Fruit fly (Drosophila melanogaster): ENCODE results near the gene Ir68a.

Ir68a gene

dm6 chr3L:11260737-11261455, 24.9 kb upstream of the Ir68a start (continued):
- TF ChIP-seq Bdp1 (GFP tag; optimal IDR thresholded peaks at IDR 0.05) (no peak), CG14050 (GFP tag; IDR thresholded peaks at IDR 0.05) (peak; percentile 70), CG3065 (GFP tag; optimal IDR thresholded peaks at IDR 0.05) (no peak), Gsc (GFP tag; IDR thresholded peaks at IDR 0.05) (no peak), sens (GFP tag) (peak; percentile 86), CG13296 (GFP tag; optimal IDR thresholded peaks at IDR 0.05) (no peak), CG18011 (GFP tag; optimal IDR thresholded peaks at IDR 0.05) (no peak), nau (GFP tag; optimal IDR thresholded peaks at IDR 0.05) (no peak), CG7987 (GFP tag; optimal IDR thresholded peaks at IDR 0.05) (no peak), HHEX (GFP tag; optimal IDR thresholded peaks at IDR 0.05) (peak; percentile 13), lab (GFP tag; optimal IDR thresholded peaks at IDR 0.05) (peak; percentile 72), CG10267 (tag; optimal IDR thresholded peaks at IDR 0.05) (peak; percentile 35), CG2875 (GFP tag; optimal IDR thresholded peaks at IDR 0.05) (no peak), CG12659 (GFP tag; optimal IDR thresholded peaks at IDR 0.05) (no peak), hbn (GFP tag; IDR thresholded peaks at IDR 0.05; ENCODE audit: partially characterized antibody) (no peak), gsb-n (tag; optimal IDR thresholded peaks at IDR 0.05) (peak; percentile 50), CTCF (GFP tag; optimal IDR thresholded peaks at IDR 0.05) (no peak), HmgZ (tag; optimal IDR thresholded peaks at IDR 0.05) (peak; percentile 19), Ssrp (tag; optimal IDR thresholded peaks at IDR 0.05) (peak; percentile 71), CG17361 (GFP tag; IDR thresholded peaks at IDR 0.05) (no peak), HLH54F (GFP tag; optimal IDR thresholded peaks at IDR 0.05) (no peak), TFAM (GFP tag; optimal IDR thresholded peaks at IDR 0.05) (no peak), CG7271 (tag; optimal IDR thresholded peaks at IDR 0.05) (peak; percentile 71), CG14014 (GFP tag; IDR thresholded peaks at IDR 0.05) (peak; percentile 75; the same call in 1 of the 2 replicates), Rx (GFP tag; IDR thresholded peaks at IDR 0.05) (peak; percentile 63), gt (GFP tag; IDR thresholded peaks at IDR 0.05) (0 out of 2 replicates have a peak, but pooled peaks have one; percentile 12), zfh1 (GFP tag; IDR thresholded peaks at IDR 0.05) (peak; percentile 75; the same call in 2 of the 3 replicates), Atf6 (GFP tag; IDR thresholded peaks at IDR 0.05) (peak; percentile 79), MTF-1 (GFP tag; optimal IDR thresholded peaks at IDR 0.05; ENCODE audit: borderline replicate concordance) (no peak), fd102C (GFP tag; optimal IDR thresholded peaks at IDR 0.05) (peak; percentile 83), CG30020 (tag; optimal IDR thresholded peaks at IDR 0.05) (no peak), pfk (GFP tag; optimal IDR thresholded peaks at IDR 0.05) (no peak), toy (GFP tag; IDR thresholded peaks at IDR 0.05) (no peak), esg (GFP tag; conservative IDR thresholded peaks at IDR 0.05) (peak; percentile 82), tin (GFP tag; optimal IDR thresholded peaks at IDR 0.05) (no peak), CG14710 (tag; optimal IDR thresholded peaks at IDR 0.05) (no peak), caup (GFP tag; optimal IDR thresholded peaks at IDR 0.05; ENCODE audit: severe bottlenecking) (peak; percentile 32), CG9609 (GFP tag; optimal IDR thresholded peaks at IDR 0.05) (no peak), slbo (GFP tag; IDR thresholded peaks at IDR 0.05) (peak; percentile 78), CG3838 (GFP tag; optimal IDR thresholded peaks at IDR 0.05) (peak; percentile 52), Optix (GFP tag; IDR thresholded peaks at IDR 0.05) (no peak), Med (GFP tag) (peak; percentile 46), HmgD (GFP tag; optimal IDR thresholded peaks at IDR 0.05) (no peak), CG10366 (GFP tag; IDR thresholded peaks at IDR 0.05) (peak; percentile 72), Nf-YB (GFP tag; optimal IDR thresholded peaks at IDR 0.05) (peak; percentile 38), CG31224 (GFP tag; IDR thresholded peaks at IDR 0.05) (peak; percentile 64), repo (GFP tag; optimal IDR thresholded peaks at IDR 0.05) (peak; percentile 9), Dfd (GFP tag; optimal IDR thresholded peaks at IDR 0.05) (no peak), chif (GFP tag; optimal IDR thresholded peaks at IDR 0.05) (peak; percentile 34 to 39), tap (tag; optimal IDR thresholded peaks at IDR 0.05) (peak; percentile 73)

All from whole organism, embryonic.